Fruit fly (Drosophila melanogaster) whole organism, embryonic: Measurements from ENCODE around the gene Unr.

Experiments used
- Aef1 ChIP-seq: fragments of 200-800 bp; sonication (Bioruptor generic); IDR thresholded peaks from 3 replicates; pipeline ENCODE4 v1.3.6; 2022; ENCODE audit warnings: missing biosample characterization, missing genetic modification characterization
- CG10462 ChIP-seq: fragments of 200-800 bp; sonication (Bioruptor generic); optimal IDR thresholded peaks from 2 replicates; lab custom pipeline; 2016; ENCODE audit warnings: missing biosample characterization, missing genetic modification characterization
- CG12744 ChIP-seq: fragments of 200-800 bp; sonication (Bioruptor generic); optimal IDR thresholded peaks from 2 replicates; lab custom pipeline; 2016; ENCODE audit warnings: missing biosample characterization, missing genetic modification characterization
- CG1529 ChIP-seq: fragments of 200-800 bp; sonication (Bioruptor generic); optimal IDR thresholded peaks from 3 replicates; lab custom pipeline; 2018; ENCODE audit warnings: missing biosample characterization, missing genetic modification characterization
- CG18262 ChIP-seq: fragments of 200-800 bp; optimal IDR thresholded peaks from 3 replicates; lab custom pipeline; 2019; ENCODE audit warnings: missing biosample characterization, mild to moderate bottlenecking, missing genetic modification characterization, moderate library complexity
- CG2678 ChIP-seq: fragments of 200-800 bp; sonication (Bioruptor generic); optimal IDR thresholded peaks from 3 replicates; lab custom pipeline; 2019; ENCODE audit warnings: missing biosample characterization, mild to moderate bottlenecking, missing genetic modification characterization, moderate library complexity
- CG2712 ChIP-seq: fragments of 200-800 bp; optimal IDR thresholded peaks from 3 replicates; lab custom pipeline; 2019; ENCODE audit warnings: missing biosample characterization, mild to moderate bottlenecking, missing genetic modification characterization, moderate library complexity
- CG31388 ChIP-seq: fragments of 200-800 bp; sonication (Bioruptor generic); optimal IDR thresholded peaks from 2 replicates; lab custom pipeline; 2016; ENCODE audit warnings: missing biosample characterization, missing genetic modification characterization
- CG32772 ChIP-seq: fragments of 200-800 bp; sonication (Bioruptor generic); IDR thresholded peaks from 2 replicates; pipeline ENCODE4 v1.3.6; 2022; ENCODE audit warnings: missing biosample characterization, missing genetic modification characterization
- CG3838 ChIP-seq: fragments of 200-800 bp; sonication (Bioruptor generic); optimal IDR thresholded peaks from 3 replicates; lab custom pipeline; 2016; ENCODE audit warnings: missing biosample characterization, missing genetic modification characterization
- CG4360 ChIP-seq: fragments of 200-800 bp; sonication (Bioruptor generic); IDR thresholded peaks from 2 replicates; pipeline ENCODE4 v1.3.6; 2022; ENCODE audit warnings: missing biosample characterization, missing genetic modification characterization
- CG6272 ChIP-seq: fragments of 200-800 bp; sonication (Bioruptor generic); IDR thresholded peaks from 2 replicates; pipeline ENCODE4 v1.3.6; 2022; ENCODE audit warnings: missing biosample characterization, missing genetic modification characterization
- CG6854 ChIP-seq: fragments of 200-800 bp; sonication (Bioruptor generic); optimal IDR thresholded peaks from 3 replicates; lab custom pipeline; 2017; ENCODE audit warnings: missing biosample characterization, mild to moderate bottlenecking, missing genetic modification characterization
- CG7786 ChIP-seq: fragments of 200-800 bp; sonication (Bioruptor generic); optimal IDR thresholded peaks from 2 replicates; lab custom pipeline; 2016; ENCODE audit warnings: missing biosample characterization, missing genetic modification characterization
- CG9609 ChIP-seq: fragments of 200-800 bp; sonication (Bioruptor generic); optimal IDR thresholded peaks from 3 replicates; lab custom pipeline; 2016; ENCODE audit warnings: missing biosample characterization, missing genetic modification characterization
- CTCF ChIP-seq: fragments of 200-800 bp; sonication (Bioruptor generic); optimal IDR thresholded peaks from 2 replicates; lab custom pipeline; 2017; ENCODE audit warnings: missing biosample characterization, mild to moderate bottlenecking, missing genetic modification characterization, moderate library complexity
- Camta ChIP-seq: fragments of 200-800 bp; sonication (Bioruptor generic); optimal IDR thresholded peaks from 2 replicates; lab custom pipeline; 2016; ENCODE audit warnings: missing biosample characterization, missing genetic modification characterization
- D ChIP-seq, 2 experiments: fragments of 200-800 bp in 1 of 2; fragments of >200 bp in 1 of 2; sonication (Bioruptor generic) in 1 of 2; optimal IDR thresholded peaks; 2 replicates in 1 of 2; 3 replicates in 1 of 2; lab custom pipeline; 2017; ENCODE audit warnings: mild to moderate bottlenecking in 1 of 2, missing biosample characterization in 1 of 2, missing genetic modification characterization in 1 of 2, missing genetic modification reagents in 1 of 2
- Dip2 ChIP-seq: fragments of 200-800 bp; sonication (Bioruptor generic); IDR thresholded peaks from 2 replicates; pipeline ENCODE4 v1.3.6; 2022; ENCODE audit warnings: missing biosample characterization, missing genetic modification characterization
- Dp ChIP-seq: fragments of 200-800 bp; sonication (Bioruptor generic); optimal IDR thresholded peaks from 2 replicates; lab custom pipeline; 2018; ENCODE audit warnings: missing biosample characterization, mild to moderate bottlenecking, missing genetic modification characterization, moderate library complexity
- E2f1 ChIP-seq: fragments of 200-800 bp; sonication (Bioruptor generic); IDR thresholded peaks from 2 replicates; pipeline ENCODE4 v1.3.6; 2022; ENCODE audit warnings: missing biosample characterization, missing genetic modification characterization
- ERR ChIP-seq: fragments of 200-800 bp; sonication (Bioruptor generic); optimal IDR thresholded peaks from 2 replicates; lab custom pipeline; 2016; ENCODE audit warnings: missing biosample characterization, missing genetic modification characterization
- HLH54F ChIP-seq: fragments of 200-800 bp; sonication (Bioruptor generic); optimal IDR thresholded peaks from 3 replicates; lab custom pipeline; 2016; ENCODE audit warnings: missing biosample characterization, missing genetic modification characterization
- Mrtf ChIP-seq: fragments of 200-800 bp; sonication (Bioruptor generic); IDR thresholded peaks from 3 replicates; pipeline ENCODE4 v1.3.6; 2022; ENCODE audit warnings: missing biosample characterization, missing genetic modification characterization
- Myb ChIP-seq: fragments of 200-800 bp; sonication (Bioruptor generic); optimal IDR thresholded peaks from 2 replicates; lab custom pipeline; 2016; ENCODE audit warnings: missing biosample characterization, missing genetic modification characterization
- Oaz ChIP-seq: fragments of 200-800 bp; sonication (Bioruptor generic); IDR thresholded peaks from 2 replicates; pipeline ENCODE4 v1.3.6; 2022; ENCODE audit warnings: missing biosample characterization, missing genetic modification characterization
- Ravus ChIP-seq: fragments of 200-800 bp; sonication (Bioruptor generic); IDR thresholded peaks from 2 replicates; pipeline ENCODE4 v1.3.6; 2022; ENCODE audit warnings: missing biosample characterization, missing genetic modification characterization
- Trl ChIP-seq, 3 experiments: fragments of >200 bp in 2 of 3; fragments of 200-800 bp in 1 of 3; sonication (Bioruptor generic) in 1 of 3; optimal IDR thresholded peaks; 2 replicates in 1 of 3; 3 replicates in 2 of 3; lab custom pipeline; 2016 to 2017; ENCODE audit warnings: missing biosample characterization in 1 of 3, missing genetic modification characterization in 1 of 3
- Xrp1 ChIP-seq: fragments of 200-800 bp; sonication (Bioruptor generic); IDR thresholded peaks from 2 replicates; pipeline ENCODE4 v1.3.6; 2022; ENCODE audit warnings: missing biosample characterization, missing genetic modification characterization
- bab2 ChIP-seq: fragments of 200-800 bp; sonication (Bioruptor generic); optimal IDR thresholded peaks from 2 replicates; lab custom pipeline; 2016; ENCODE audit warnings: missing biosample characterization, missing genetic modification characterization
- bigmax ChIP-seq: fragments of 200-800 bp; sonication (Bioruptor generic); optimal IDR thresholded peaks from 2 replicates; lab custom pipeline; 2018; ENCODE audit warnings: missing biosample characterization, mild to moderate bottlenecking, missing genetic modification characterization
- btn ChIP-seq: fragments of 200-800 bp; sonication (Bioruptor generic); optimal IDR thresholded peaks from 2 replicates; lab custom pipeline; 2016; ENCODE audit warnings: missing biosample characterization, missing genetic modification characterization
- chn ChIP-seq: fragments of 200-800 bp; sonication (Bioruptor generic); optimal IDR thresholded peaks from 2 replicates; lab custom pipeline; 2016; ENCODE audit warnings: missing biosample characterization, missing genetic modification characterization
- cwo ChIP-seq: fragments of 200-800 bp; sonication (Bioruptor generic); optimal IDR thresholded peaks from 3 replicates; lab custom pipeline; 2017; ENCODE audit warnings: missing biosample characterization, missing genetic modification characterization, mild to moderate bottlenecking, moderate library complexity, missing genetic modification reagents
- dmrt11E ChIP-seq: fragments of 200-800 bp; sonication (Bioruptor generic); optimal IDR thresholded peaks from 3 replicates; lab custom pipeline; 2018; ENCODE audit warnings: missing biosample characterization, mild to moderate bottlenecking, missing genetic modification characterization, moderate library complexity
- fru ChIP-seq: fragments of >200 bp; optimal IDR thresholded peaks from 2 replicates; lab custom pipeline; 2017
- grau ChIP-seq: fragments of 200-800 bp; optimal IDR thresholded peaks from 3 replicates; lab custom pipeline; 2019; ENCODE audit warnings: missing biosample characterization, mild to moderate bottlenecking, missing genetic modification characterization, moderate library complexity
- gsb-n ChIP-seq: fragments of 200-800 bp; sonication (Bioruptor generic); optimal IDR thresholded peaks from 3 replicates; lab custom pipeline; 2018; ENCODE audit warnings: missing biosample characterization, mild to moderate bottlenecking, missing genetic modification characterization
- hb ChIP-seq: fragments of 200-800 bp; sonication (Bioruptor generic); IDR thresholded peaks from 3 replicates; pipeline ENCODE4 v1.3.6; 2022; ENCODE audit warnings: missing biosample characterization, missing genetic modification characterization; ENCODE audit not compliant: partially characterized antibody
- jumu ChIP-seq: fragments of 200-800 bp; sonication (Bioruptor generic); optimal IDR thresholded peaks from 3 replicates; lab custom pipeline; 2016; ENCODE audit warnings: missing biosample characterization, missing genetic modification characterization
- mam ChIP-seq: fragments of 200-800 bp; sonication (Bioruptor generic); optimal IDR thresholded peaks from 3 replicates; lab custom pipeline; 2016; ENCODE audit warnings: missing biosample characterization, missing genetic modification characterization
- p53 ChIP-seq: fragments of 200-800 bp; sonication (Bioruptor generic); optimal IDR thresholded peaks from 2 replicates; lab custom pipeline; 2016; ENCODE audit warnings: missing biosample characterization, missing genetic modification characterization
- phol ChIP-seq: fragments of 200-800 bp; sonication (Bioruptor generic); optimal IDR thresholded peaks from 3 replicates; lab custom pipeline; 2018; ENCODE audit warnings: missing biosample characterization, mild to moderate bottlenecking, missing genetic modification characterization, moderate library complexity
- psq ChIP-seq: fragments of 200-800 bp; sonication (Bioruptor generic); optimal IDR thresholded peaks from 2 replicates; lab custom pipeline; 2017; ENCODE audit warnings: missing biosample characterization, missing genetic modification characterization
- scrt ChIP-seq: fragments of 200-800 bp; sonication (Bioruptor generic); optimal IDR thresholded peaks from 2 replicates; lab custom pipeline; 2018; ENCODE audit warnings: missing biosample characterization, mild to moderate bottlenecking, missing genetic modification characterization, moderate library complexity
- sd ChIP-seq: fragments of 200-800 bp; sonication (Bioruptor generic); optimal IDR thresholded peaks from 3 replicates; lab custom pipeline; 2018; ENCODE audit warnings: missing biosample characterization, mild to moderate bottlenecking, missing genetic modification characterization, moderate library complexity
- sna ChIP-seq: fragments of 200-800 bp; sonication (Bioruptor generic); IDR thresholded peaks from 2 replicates; pipeline ENCODE4 v1.3.6; 2022; ENCODE audit warnings: missing biosample characterization, missing genetic modification characterization; ENCODE audit not compliant: partially characterized antibody
- ssp ChIP-seq: fragments of 200-800 bp; sonication (Bioruptor generic); IDR thresholded peaks from 2 replicates; pipeline ENCODE4 v1.3.6; 2022; ENCODE audit warnings: missing biosample characterization, missing genetic modification characterization
- sug ChIP-seq: fragments of 200-800 bp; optimal IDR thresholded peaks from 2 replicates; lab custom pipeline; 2019; ENCODE audit warnings: missing biosample characterization, mild to moderate bottlenecking, missing genetic modification characterization, moderate library complexity
- toy ChIP-seq: fragments of 200-800 bp; sonication (Bioruptor generic); IDR thresholded peaks from 2 replicates; pipeline ENCODE4 v1.3.6; 2022; ENCODE audit warnings: missing biosample characterization, missing genetic modification characterization
- wek ChIP-seq: fragments of 200-800 bp; sonication (Bioruptor generic); optimal IDR thresholded peaks from 3 replicates; lab custom pipeline; 2018; ENCODE audit warnings: missing biosample characterization, mild to moderate bottlenecking, missing genetic modification characterization, moderate library complexity
- zfh2 ChIP-seq: fragments of 200-800 bp; sonication (Bioruptor generic); optimal IDR thresholded peaks from 2 replicates; lab custom pipeline; 2016; ENCODE audit warnings: missing biosample characterization, missing genetic modification characterization

The Unr gene

DNA sequence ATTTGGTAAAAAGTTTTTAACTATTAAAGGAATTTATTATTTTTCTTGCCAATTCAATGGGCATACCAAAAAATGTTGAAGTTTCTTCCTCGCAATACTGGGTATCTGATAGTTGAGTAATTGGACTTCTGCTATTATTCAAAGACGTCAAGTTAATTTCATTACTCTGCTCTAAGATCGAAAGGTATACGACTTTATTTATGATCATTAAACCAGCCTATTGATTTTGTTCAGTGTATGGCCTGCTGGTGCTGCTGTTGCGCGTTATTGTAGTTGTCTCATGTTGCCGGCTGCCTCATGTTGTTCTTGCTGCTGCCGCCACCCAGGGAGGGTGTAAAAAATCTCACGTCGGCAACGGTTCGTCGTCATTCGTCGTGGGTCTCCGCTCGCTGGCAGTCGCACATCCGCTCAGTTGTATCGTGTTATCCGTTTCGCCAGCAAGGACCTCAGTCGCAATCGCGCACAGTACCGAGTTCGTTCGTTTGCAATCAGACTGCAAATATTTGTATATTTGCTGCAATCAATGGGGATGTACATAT is 46.5 kb downstream of the Unr start, which contains the start of gene CG7120 (continued):
- TF ChIP-seq sna (GFP tag; lab: Robert Waterston, UW), result no peak
- TF ChIP-seq CG18262 (tag; lab: Kevin White, UChicago), result peak; percentile 68
- peak; percentile 1 for TF ChIP-seq bab2
- no peak for TF ChIP-seq Mrtf (GFP tag; lab: Robert Waterston, UW)
- TF ChIP-seq CG1529 (GFP tag; lab: Kevin White, UChicago), result no peak
- TF ChIP-seq gsb-n (tag; lab: Kevin White, UChicago), result no peak
- TF ChIP-seq E2f1, result no peak
- TF ChIP-seq CG2712 (tag; lab: Kevin White, UChicago), result peak; percentile 57
- peak; percentile 41 for TF ChIP-seq cwo (GFP tag; lab: Kevin White, UChicago)
- TF ChIP-seq CG6272 (GFP tag; lab: Robert Waterston, UW), result no peak
- TF ChIP-seq CG7786 (GFP tag; lab: Kevin White, UChicago), result peak; percentile 42
- TF ChIP-seq Xrp1 (GFP tag; lab: Robert Waterston, UW), result no peak; the same call in 1 of the 2 replicates
- TF ChIP-seq chn, result peak; percentile 53
- no peak for TF ChIP-seq hb
- TF ChIP-seq fru (lab: Kevin White, UChicago), result no peak
- peak; percentile 53 for TF ChIP-seq CG4360
- no peak for TF ChIP-seq CG6854 (GFP tag; lab: Kevin White, UChicago)
- TF ChIP-seq grau (tag; lab: Kevin White, UChicago), result peak; percentile 61
- peak; percentile 26 for TF ChIP-seq Myb
- no peak for TF ChIP-seq zfh2 (GFP tag; lab: Kevin White, UChicago)
- TF ChIP-seq Dp (GFP tag; lab: Kevin White, UChicago), result no peak
- TF ChIP-seq toy (GFP tag; lab: Robert Waterston, UW), result no peak
- peak; percentile 20 for TF ChIP-seq HLH54F (GFP tag; lab: Kevin White, UChicago)
- TF ChIP-seq CG31388 (GFP tag; lab: Kevin White, UChicago), result no peak
- peak; percentile 4 for TF ChIP-seq CTCF
- no peak for TF ChIP-seq CG32772 (GFP tag; lab: Robert Waterston, UW)
- TF ChIP-seq Ravus, result no peak
- TF ChIP-seq Camta, result peak; percentile 1
- no peak for TF ChIP-seq sd
- TF ChIP-seq psq, result no peak
- TF ChIP-seq CG10462, result no peak
- TF ChIP-seq ERR (GFP tag; lab: Kevin White, UChicago), result no peak
- no peak for TF ChIP-seq D (optimal IDR thresholded peaks at IDR 0.05; lab: Kevin White, UChicago)
- peak; percentile 62 for TF ChIP-seq D (GFP tag; optimal IDR thresholded peaks at IDR 0.05; lab: Kevin White, UChicago)
- no peak for TF ChIP-seq CG2678 (tag; lab: Kevin White, UChicago)
- TF ChIP-seq btn, result peak; percentile 22
- no peak for TF ChIP-seq Oaz (GFP tag; lab: Robert Waterston, UW)
- no peak for TF ChIP-seq bigmax (GFP tag; lab: Kevin White, UChicago)
- TF ChIP-seq Dip2 (GFP tag; lab: Robert Waterston, UW), result no peak
- no peak for TF ChIP-seq sug (tag; lab: Kevin White, UChicago)
- peak; percentile 36 for TF ChIP-seq scrt
- no peak for TF ChIP-seq CG9609 (GFP tag; lab: Kevin White, UChicago)
- TF ChIP-seq ssp (GFP tag; lab: Robert Waterston, UW), result no peak
- TF ChIP-seq CG3838 (GFP tag; lab: Kevin White, UChicago), result no peak
- no peak for TF ChIP-seq wek (GFP tag; lab: Kevin White, UChicago)
- no peak for TF ChIP-seq jumu (GFP tag; lab: Kevin White, UChicago)
- peak; percentile 40 for TF ChIP-seq mam
- peak; percentile 66 for TF ChIP-seq dmrt11E (tag; lab: Kevin White, UChicago)
- peak; percentile 71 for TF ChIP-seq phol (tag; lab: Kevin White, UChicago)
- TF ChIP-seq CG12744 (GFP tag; lab: Kevin White, UChicago), result no peak
- TF ChIP-seq p53 (GFP tag; lab: Kevin White, UChicago), result no peak
- no peak for TF ChIP-seq Aef1 (GFP tag; lab: Robert Waterston, UW)
- no peak for TF ChIP-seq Trl (optimal IDR thresholded peaks at IDR 0.05; lab: Kevin White, UChicago)
- TF ChIP-seq Trl (GFP tag; optimal IDR thresholded peaks at IDR 0.05; lab: Kevin White, UChicago), result no peak
